Worm (Caenorhabditis elegans) whole organism, L2 larva: Measurements from ENCODE around the gene phf-30.

Source experiments
- C34F6.9 ChIP-seq: fragments of 150-350 bp; optimal IDR thresholded peaks from 2 replicates; lab custom pipeline; 2014; ENCODE audit warnings: missing biosample characterization, missing genetic modification characterization
- F13H6.1 ChIP-seq: sonication (generic microtip); optimal IDR thresholded peaks from 2 replicates; lab custom pipeline; 2016; ENCODE audit warnings: missing genetic modification characterization, missing compliant biosample characterization
- R02D3.7 ChIP-seq: fragments of 150-350 bp; optimal IDR thresholded peaks from 2 replicates; lab custom pipeline; 2014; ENCODE audit warnings: missing biosample characterization, missing genetic modification characterization
- ama-1 ChIP-seq: fragments of 150-350 bp; optimal IDR thresholded peaks from 2 replicates; lab custom pipeline; 2018; ENCODE audit warnings: inconsistent platforms
- blmp-1 ChIP-seq: sonication (generic microtip); optimal IDR thresholded peaks from 2 replicates; lab custom pipeline; 2017; ENCODE audit warnings: missing genetic modification characterization, mild to moderate bottlenecking, missing compliant biosample characterization, antibody characterized with exemption, moderate library complexity; ENCODE audit not compliant: insufficient read depth
- ceh-82 ChIP-seq: fragments of 150-350 bp; optimal IDR thresholded peaks from 2 replicates; lab custom pipeline; 2014; ENCODE audit warnings: missing biosample characterization, missing genetic modification characterization
- crh-2 ChIP-seq: sonication (generic microtip); optimal IDR thresholded peaks from 2 replicates; lab custom pipeline; 2017; ENCODE audit warnings: missing biosample characterization, missing genetic modification characterization
- dmd-4 ChIP-seq: sonication (generic microtip); optimal IDR thresholded peaks from 2 replicates; lab custom pipeline; 2017; ENCODE audit warnings: missing biosample characterization, missing genetic modification characterization
- egl-27 ChIP-seq: sonication (generic microtip); optimal IDR thresholded peaks from 3 replicates; lab custom pipeline; 2017; ENCODE audit warnings: missing biosample characterization, missing genetic modification reagents, missing genetic modification characterization
- elt-3 ChIP-seq: sonication (generic microtip); optimal IDR thresholded peaks from 2 replicates; lab custom pipeline; 2017; ENCODE audit warnings: missing biosample characterization, missing genetic modification characterization
- fos-1 ChIP-seq: fragments of 150-350 bp; optimal IDR thresholded peaks from 2 replicates; lab custom pipeline; 2014; ENCODE audit warnings: missing biosample characterization, missing genetic modification characterization
- gmeb-1 ChIP-seq: fragments of 150-350 bp; optimal IDR thresholded peaks from 2 replicates; lab custom pipeline; 2014; ENCODE audit warnings: missing biosample characterization, missing genetic modification characterization
- lin-11 ChIP-seq: fragments of 150-350 bp; sonication (generic microtip); optimal IDR thresholded peaks from 2 replicates; lab custom pipeline; 2014; ENCODE audit warnings: missing biosample characterization, missing genetic modification characterization, inconsistent platforms, mixed read lengths
- lin-13 ChIP-seq: fragments of 150-350 bp; optimal IDR thresholded peaks from 2 replicates; lab custom pipeline; 2014; ENCODE audit warnings: missing biosample characterization, missing genetic modification reagents, missing genetic modification characterization
- lin-39 ChIP-seq: fragments of 150-350 bp; optimal IDR thresholded peaks from 2 replicates; lab custom pipeline; 2014; ENCODE audit warnings: missing biosample characterization, missing genetic modification reagents, missing genetic modification characterization
- mab-5 ChIP-seq: fragments of 150-350 bp; optimal IDR thresholded peaks from 2 replicates; lab custom pipeline; 2014; ENCODE audit warnings: missing biosample characterization, missing genetic modification characterization
- mbf-1 ChIP-seq: sonication (generic microtip); optimal IDR thresholded peaks from 2 replicates; lab custom pipeline; 2017; ENCODE audit warnings: missing biosample characterization, missing genetic modification characterization
- mdl-1 ChIP-seq, 2 experiments: fragments of 150-350 bp in 1 of 2; sonication (generic microtip) in 1 of 2; optimal IDR thresholded peaks; 2 replicates each; lab custom pipeline; 2017; ENCODE audit warnings: missing biosample characterization in 2 of 2, missing genetic modification characterization in 2 of 2
- nhr-10 ChIP-seq: sonication (generic microtip); optimal IDR thresholded peaks from 2 replicates; lab custom pipeline; 2017; ENCODE audit warnings: missing biosample characterization, missing genetic modification characterization
- nhr-12 ChIP-seq: fragments of 150-350 bp; optimal IDR thresholded peaks from 2 replicates; lab custom pipeline; 2014; ENCODE audit warnings: missing biosample characterization, missing genetic modification characterization
- nhr-129 ChIP-seq: fragments of 150-350 bp; optimal IDR thresholded peaks from 2 replicates; lab custom pipeline; 2014; ENCODE audit warnings: missing biosample characterization, missing genetic modification characterization
- nhr-23 ChIP-seq: fragments of 150-350 bp; optimal IDR thresholded peaks from 2 replicates; lab custom pipeline; 2014; ENCODE audit warnings: missing biosample characterization, missing genetic modification reagents, missing genetic modification characterization
- nhr-25 ChIP-seq: fragments of 150-350 bp; sonication (generic microtip); optimal IDR thresholded peaks from 3 replicates; lab custom pipeline; 2014; ENCODE audit warnings: missing biosample characterization, missing genetic modification characterization
- nhr-6 ChIP-seq: fragments of 150-350 bp; optimal IDR thresholded peaks from 2 replicates; lab custom pipeline; 2014; ENCODE audit warnings: missing biosample characterization, missing genetic modification characterization
- peb-1 ChIP-seq: fragments of 150-350 bp; optimal IDR thresholded peaks from 2 replicates; lab custom pipeline; 2014; ENCODE audit warnings: missing biosample characterization, missing genetic modification characterization
- sem-4 ChIP-seq: fragments of 150-350 bp; optimal IDR thresholded peaks from 2 replicates; lab custom pipeline; 2014; ENCODE audit warnings: missing biosample characterization, missing genetic modification reagents, missing genetic modification characterization
- skn-1 ChIP-seq: sonication (generic microtip); optimal IDR thresholded peaks from 2 replicates; lab custom pipeline; 2017; ENCODE audit warnings: missing biosample characterization, missing genetic modification characterization
- sma-3 ChIP-seq: sonication (generic microtip); optimal IDR thresholded peaks from 2 replicates; lab custom pipeline; 2016; ENCODE audit warnings: missing genetic modification reagents, missing genetic modification characterization, missing compliant biosample characterization
- sma-9 ChIP-seq, 2 experiments: fragments of 150-350 bp in 1 of 2; sonication (generic microtip) in 1 of 2; optimal IDR thresholded peaks; 2 replicates each; lab custom pipeline; 2014 to 2016; ENCODE audit warnings: missing genetic modification characterization in 2 of 2, mild to moderate bottlenecking in 1 of 2, missing biosample characterization in 1 of 2, missing compliant biosample characterization in 1 of 2, missing genetic modification reagents in 1 of 2, moderate library complexity in 1 of 2
- snpc-4 ChIP-seq: fragments of 150-350 bp; optimal IDR thresholded peaks from 2 replicates; lab custom pipeline; 2014; ENCODE audit warnings: missing biosample characterization, missing genetic modification characterization
- unc-39 ChIP-seq: fragments of 150-350 bp; optimal IDR thresholded peaks from 2 replicates; lab custom pipeline; 2014; ENCODE audit warnings: missing biosample characterization, missing genetic modification characterization
- unc-55 ChIP-seq: fragments of 150-350 bp; sonication (generic microtip); optimal IDR thresholded peaks from 3 replicates; lab custom pipeline; 2014; ENCODE audit warnings: missing biosample characterization, missing genetic modification reagents, missing genetic modification characterization
- unc-62 ChIP-seq: fragments of 150-350 bp; optimal IDR thresholded peaks from 2 replicates; lab custom pipeline; 2014; ENCODE audit warnings: missing biosample characterization, missing genetic modification reagents, missing genetic modification characterization
- ztf-11 ChIP-seq: sonication (generic microtip); optimal IDR thresholded peaks from 2 replicates; lab custom pipeline; 2017; ENCODE audit warnings: missing biosample characterization, missing genetic modification characterization

phf-30 gene

ce11 chrV:8465386-8465785 is 3.5 kb upstream of the phf-30 start, which contains the start of gene mrps-2:
mrps-2 (plus strand) TSS chrV:8465686.
- TF ChIP-seq elt-3 (tag; lab: Kevin White, UChicago) = no peak
- no peak for TF ChIP-seq peb-1
- TF ChIP-seq R02D3.7 = no peak
- no peak for TF ChIP-seq mbf-1 (tag; lab: Kevin White, UChicago)
- TF ChIP-seq lin-39 (tag; lab: Kevin White, UChicago) = no peak
- TF ChIP-seq nhr-12 (tag; lab: Kevin White, UChicago) = no peak
- no peak for TF ChIP-seq ceh-82
- TF ChIP-seq dmd-4 = no peak
- no peak for TF ChIP-seq lin-11 (tag; lab: Kevin White, UChicago)
- TF ChIP-seq lin-13 (GFP tag; lab: Kevin White, UChicago) = no peak
- no peak for TF ChIP-seq sma-9 (GFP tag; optimal IDR thresholded peaks at IDR 0.05; lab: Kevin White, UChicago)
- no peak for TF ChIP-seq sma-9 (tag; optimal IDR thresholded peaks at IDR 0.05; lab: Kevin White, UChicago)
- no peak for TF ChIP-seq ztf-11
- TF ChIP-seq nhr-6 = no peak
- TF ChIP-seq mdl-1 (tag; optimal IDR thresholded peaks at IDR 0.05; lab: Kevin White, UChicago) = no peak
- no peak for TF ChIP-seq C34F6.9

DNA sequence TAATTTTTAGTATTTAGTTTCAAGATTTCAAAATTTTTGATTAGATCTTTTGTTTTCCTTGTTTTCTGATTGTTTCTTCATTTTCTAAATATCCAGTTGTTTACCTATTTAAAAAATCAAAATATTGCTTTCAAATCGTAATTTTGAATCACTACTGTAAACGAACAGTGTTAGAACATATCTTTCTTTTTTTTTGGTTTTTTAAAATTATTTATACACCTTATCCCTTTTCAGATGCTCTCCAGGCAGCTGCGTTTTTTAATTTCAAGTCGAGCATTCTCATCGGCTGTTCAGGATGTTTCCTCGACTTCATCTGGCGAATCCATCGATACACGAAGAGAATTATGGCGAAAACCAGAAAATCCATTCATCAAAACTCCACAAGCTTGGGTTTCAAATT is 1.8 kb upstream of the phf-30 start, which contains the start of gene mrpl-4:
TSS of gene mrpl-4 (plus strand) at position 235 of the 400 bp plus-strand sequence.
- TF ChIP-seq ceh-82 = no peak
- TF ChIP-seq nhr-25 (tag; lab: Kevin White, UChicago) = no peak
- TF ChIP-seq elt-3 (tag; lab: Kevin White, UChicago) = no peak
- no peak for TF ChIP-seq sma-3 (GFP tag; lab: Kevin White, UChicago)
- no peak for TF ChIP-seq F13H6.1 (tag; lab: Kevin White, UChicago)
- TF ChIP-seq snpc-4 (tag; lab: Kevin White, UChicago) = no peak

- TF ChIP-seq egl-27 (tag; lab: Kevin White, UChicago) = no peak
- TF ChIP-seq nhr-10 = no peak
- no peak for TF ChIP-seq mbf-1 (tag; lab: Kevin White, UChicago)
- TF ChIP-seq gmeb-1 = no peak
Observed at ce11 chrV:8470906-8471305, 2.1 kb downstream of the phf-30 start, which contains the start of gene gplb-1. gplb-1 (minus strand) TSS chrV:8471242.

DNA sequence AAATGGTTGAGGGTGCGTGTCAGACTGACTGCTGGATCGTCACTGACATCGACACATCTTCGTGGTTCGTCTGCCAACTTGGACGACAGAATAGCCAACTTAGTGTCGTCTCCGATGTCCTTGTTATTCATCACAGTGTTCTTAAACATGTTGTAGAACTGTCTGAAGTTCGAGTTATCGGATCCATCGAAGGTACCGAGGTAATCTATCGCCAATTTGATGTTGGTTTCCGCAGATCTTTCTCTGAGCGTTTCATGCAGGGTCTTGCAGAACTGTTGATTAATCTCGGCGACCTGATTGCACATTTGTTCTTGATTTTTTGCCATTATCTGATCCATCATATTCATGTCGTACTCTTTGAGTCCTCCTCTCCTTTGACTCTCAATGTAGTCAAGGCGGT is 12.4 kb downstream of the phf-30 start:
- TF ChIP-seq sma-9 (GFP tag; optimal IDR thresholded peaks at IDR 0.05; lab: Kevin White, UChicago) = no peak
- TF ChIP-seq sma-9 (tag; optimal IDR thresholded peaks at IDR 0.05; lab: Kevin White, UChicago) = no peak
- TF ChIP-seq ama-1 = no peak
- no peak for TF ChIP-seq nhr-23
- TF ChIP-seq unc-39 (tag; lab: Kevin White, UChicago) = no peak
- TF ChIP-seq nhr-129 (tag; lab: Kevin White, UChicago) = no peak
- TF ChIP-seq sem-4 (tag; lab: Kevin White, UChicago) = no peak
- no peak for TF ChIP-seq unc-62 (GFP tag; lab: Kevin White, UChicago)
- no peak for TF ChIP-seq blmp-1
- TF ChIP-seq, all 48 proteins: peak for 0

DNA sequence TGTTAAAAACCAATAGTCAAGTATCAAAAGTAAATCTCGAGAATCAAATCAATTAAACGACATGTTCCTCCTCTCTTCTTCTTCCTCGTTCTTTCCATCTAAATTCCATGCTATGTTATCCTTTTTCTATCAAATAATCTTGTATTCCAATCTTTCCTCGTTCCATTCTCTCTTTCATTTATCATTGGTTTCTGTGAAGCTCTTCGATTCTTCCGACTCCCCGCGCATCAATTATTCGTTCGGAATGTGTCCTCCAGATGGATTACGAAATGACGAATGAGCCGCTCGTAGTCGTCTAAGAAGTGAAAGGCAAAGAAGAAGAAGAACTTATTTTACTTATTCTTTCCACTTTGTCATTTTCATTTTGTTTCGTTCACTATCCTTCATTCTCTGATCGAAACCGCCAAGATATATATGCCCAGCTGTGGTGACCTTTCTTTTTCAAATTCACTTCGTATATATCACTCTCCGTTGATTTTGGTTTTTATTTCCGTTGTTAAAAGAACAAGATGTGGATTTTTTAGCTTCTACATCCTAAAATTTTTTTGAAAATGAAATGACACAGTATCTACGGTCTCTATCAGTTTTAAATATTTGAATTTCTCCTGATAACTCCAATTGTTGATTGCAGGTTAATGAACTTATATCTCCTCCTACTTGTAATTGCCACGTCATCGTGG is 25.6 kb downstream of the phf-30 start, which contains the start of gene pxn-1:
TSS of gene pxn-1 (plus strand) at position 630 of the 680 bp plus-strand sequence.
- TF ChIP-seq unc-55 (GFP tag; lab: Kevin White, UChicago) (peak; percentile 74), crh-2 (tag; lab: Kevin White, UChicago) (no peak), nhr-25 (tag; lab: Kevin White, UChicago) (no peak), nhr-10 (no peak), fos-1 (tag; lab: Kevin White, UChicago) (no peak), mab-5 (peak; percentile 73), F13H6.1 (tag; lab: Kevin White, UChicago) (no peak), skn-1 (tag; lab: Kevin White, UChicago) (no peak), mbf-1 (tag; lab: Kevin White, UChicago) (no peak)
